Worm (Caenorhabditis elegans) whole organism, L1 larva: ENCODE data around the gene cutl-21.
A peak's percentile ranks its signal among the peaks of the same experiment; 100 is the strongest.

ENCODE experiments used
- F16B12.6 ChIP-seq: fragments of 150-350 bp; optimal IDR thresholded peaks from 2 replicates; lab custom pipeline; 2014; ENCODE audit warnings: missing biosample characterization, missing genetic modification characterization
- efl-3 ChIP-seq: fragments of 200-800 bp; sonication (Bioruptor generic); optimal IDR thresholded peaks from 2 replicates; lab custom pipeline; 2018; ENCODE audit warnings: mild to moderate bottlenecking, missing genetic modification characterization, missing compliant biosample characterization
- jun-1 ChIP-seq: fragments of 150-350 bp; optimal IDR thresholded peaks from 2 replicates; lab custom pipeline; 2014; ENCODE audit warnings: missing biosample characterization, missing genetic modification reagents, missing genetic modification characterization
- lin-39 ChIP-seq: fragments of 150-350 bp; optimal IDR thresholded peaks from 2 replicates; lab custom pipeline; 2014; ENCODE audit warnings: missing biosample characterization, missing genetic modification reagents, missing genetic modification characterization
- mep-1 ChIP-seq: fragments of 150-350 bp; optimal IDR thresholded peaks from 2 replicates; lab custom pipeline; 2014; ENCODE audit warnings: missing biosample characterization, missing genetic modification characterization
- nhr-90 ChIP-seq: sonication (generic microtip); optimal IDR thresholded peaks from 2 replicates; lab custom pipeline; 2016; ENCODE audit warnings: mild to moderate bottlenecking, missing genetic modification characterization, missing compliant biosample characterization; ENCODE audit not compliant: poor library complexity
- snpc-4 ChIP-seq: fragments of 150-350 bp; optimal IDR thresholded peaks from 2 replicates; lab custom pipeline; 2014; ENCODE audit warnings: missing biosample characterization, missing genetic modification characterization
- sptf-1 ChIP-seq: fragments of 150-350 bp; optimal IDR thresholded peaks from 2 replicates; lab custom pipeline; 2014; ENCODE audit warnings: missing biosample characterization, missing genetic modification characterization
- unc-62 ChIP-seq: fragments of 150-350 bp; optimal IDR thresholded peaks from 2 replicates; lab custom pipeline; 2014; ENCODE audit warnings: missing biosample characterization, missing genetic modification reagents, missing genetic modification characterization
- vab-15 ChIP-seq: sonication (generic microtip); optimal IDR thresholded peaks from 2 replicates; lab custom pipeline; 2017; ENCODE audit warnings: missing genotype, mild to moderate bottlenecking, missing genetic modification characterization, missing compliant biosample characterization

DNA sequence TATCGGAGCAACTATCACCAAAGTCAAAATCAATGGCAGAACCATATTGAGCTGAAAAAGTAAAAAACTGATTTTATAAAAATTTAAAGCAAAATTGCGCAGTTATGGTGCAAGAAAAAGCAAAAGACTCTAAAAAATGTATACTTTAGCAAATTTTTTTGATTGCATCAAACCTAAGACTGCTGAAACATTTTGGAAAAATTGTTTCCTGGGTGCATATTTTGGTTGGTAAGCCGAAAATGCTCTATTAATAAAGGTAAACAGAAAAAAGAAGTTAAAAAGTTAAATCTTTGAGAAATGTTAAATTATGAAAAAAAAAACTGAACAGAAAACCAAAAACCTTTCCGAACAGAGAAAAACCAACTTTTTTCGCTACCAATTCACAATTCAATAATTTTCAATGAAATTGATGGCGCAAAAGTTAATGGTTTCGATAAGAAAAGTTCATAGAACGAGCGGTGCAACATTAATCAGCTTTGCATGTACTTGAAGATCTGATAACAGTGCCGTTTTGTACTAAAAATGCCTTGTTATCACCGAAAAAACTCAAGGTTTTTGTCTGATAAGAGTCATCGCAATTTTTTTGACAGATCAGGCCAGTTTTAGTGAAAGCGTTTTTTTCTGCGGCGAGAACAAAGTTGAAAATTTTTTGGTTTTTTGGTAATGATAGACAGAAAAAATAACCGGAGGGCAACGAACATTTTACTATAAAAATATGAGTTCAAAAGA lies 26.0 kb upstream of the cutl-21 start, which contains the start of gene abhd-3.2:
- TF ChIP-seq unc-62 (no peak), sptf-1 (tag; lab: Kevin White, UChicago) (no peak), vab-15 (no peak), efl-3 (GFP tag; lab: Kevin White, UChicago) (no peak), F16B12.6 (tag; lab: Kevin White, UChicago) (no peak), lin-39 (tag; lab: Kevin White, UChicago) (no peak), mep-1 (tag; lab: Kevin White, UChicago) (no peak), snpc-4 (tag; lab: Kevin White, UChicago) (no peak), nhr-90 (tag; lab: Kevin White, UChicago) (peak; percentile 35), jun-1 (tag; lab: Kevin White, UChicago) (peak; percentile 63)
